Worm (Caenorhabditis elegans): ENCODE measurements around the gene srw-69.

Gene srw-69

DNA sequence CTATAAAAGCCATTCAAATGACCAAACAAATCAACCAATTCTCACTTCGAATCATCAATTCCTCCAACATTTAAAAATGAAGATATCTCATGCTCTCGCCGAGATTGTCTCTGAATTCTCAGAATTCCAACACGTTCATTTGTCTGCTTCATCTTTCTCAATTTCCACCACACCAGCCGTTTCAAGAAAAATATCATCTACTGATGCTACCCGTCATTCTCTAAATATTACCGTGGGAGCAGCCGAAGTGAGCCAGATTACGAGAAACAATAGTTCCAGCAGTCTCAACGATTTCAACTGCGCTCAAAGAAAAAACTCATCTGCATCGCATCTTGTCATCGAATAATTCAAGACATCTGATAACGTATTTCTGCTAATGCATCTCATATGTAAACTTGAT is 13.9 kb downstream of the srw-69 start, which contains the start of gene F18E3.12:
Gene F18E3.12, plus strand, starts transcription at position 77 of the 400 bp plus-strand sequence.
- TF ChIP-seq cog-1 (tag; optimal IDR thresholded peaks at IDR 0.05) (no peak), tab-1 (GFP tag; IDR thresholded peaks at IDR 0.05) (no peak), flt-1 (GFP tag; IDR thresholded peaks at IDR 0.05) (no peak), T22C8.4 (GFP tag; IDR thresholded peaks at IDR 0.05) (no peak), med-1 (GFP tag; optimal IDR thresholded peaks at IDR 0.05; ENCODE audit: insufficient read depth) (no peak), klf-2 (GFP tag; conservative IDR thresholded peaks at IDR 0.05) (no peak), ztf-29 (GFP tag; IDR thresholded peaks at IDR 0.05) (no peak), ref-1 (GFP tag; conservative IDR thresholded peaks at IDR 0.05) (no peak), ztf-23 (GFP tag; IDR thresholded peaks at IDR 0.05) (no peak)

DNA sequence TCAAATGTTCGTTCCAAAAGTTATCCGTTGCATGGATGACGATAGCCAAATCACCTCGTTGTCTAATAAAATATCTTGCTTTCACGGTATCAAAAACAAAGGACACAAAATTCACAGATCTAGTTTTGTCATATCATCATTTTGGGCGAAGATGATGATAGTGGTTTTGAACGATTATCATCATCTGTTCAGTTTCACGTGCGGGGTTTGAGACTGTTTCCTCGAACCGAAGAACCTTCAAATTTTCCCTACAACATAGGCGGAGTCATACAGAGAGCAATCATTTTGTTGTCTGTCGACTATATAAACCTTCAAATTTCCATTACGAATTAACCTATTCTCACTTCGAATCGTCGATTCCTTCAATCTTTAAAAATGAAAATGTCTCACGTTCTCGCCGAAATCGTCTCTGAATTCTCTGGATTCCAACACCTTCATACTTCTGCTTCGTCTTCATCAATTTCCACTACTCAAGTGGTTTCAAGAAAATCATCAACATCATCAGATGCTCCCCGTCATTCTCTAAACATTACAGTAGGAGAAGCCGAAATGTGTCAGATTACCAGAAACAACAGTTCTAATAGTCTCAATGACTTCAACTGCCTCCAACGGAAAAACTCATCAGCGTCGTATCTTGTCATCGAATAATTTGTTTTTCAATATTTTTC is 15.5 kb downstream of the srw-69 start, which contains the start of gene F18E3.11:
Gene F18E3.11, plus strand, starts transcription at position 376 of the 668 bp plus-strand sequence.
- no peak for TF ChIP-seq ref-1 (GFP tag; conservative IDR thresholded peaks at IDR 0.05)
- TF ChIP-seq ztf-23 (GFP tag; IDR thresholded peaks at IDR 0.05): no peak
- no peak for TF ChIP-seq med-1 (GFP tag; optimal IDR thresholded peaks at IDR 0.05; ENCODE audit: insufficient read depth)
- TF ChIP-seq tab-1 (GFP tag; IDR thresholded peaks at IDR 0.05): no peak
- no peak for TF ChIP-seq ztf-29 (GFP tag; IDR thresholded peaks at IDR 0.05)
- TF ChIP-seq T22C8.4 (GFP tag; IDR thresholded peaks at IDR 0.05): no peak
- TF ChIP-seq flt-1 (GFP tag; IDR thresholded peaks at IDR 0.05): no peak
- no peak for TF ChIP-seq klf-2 (GFP tag; conservative IDR thresholded peaks at IDR 0.05)
- no peak for TF ChIP-seq cog-1 (tag; optimal IDR thresholded peaks at IDR 0.05)

DNA sequence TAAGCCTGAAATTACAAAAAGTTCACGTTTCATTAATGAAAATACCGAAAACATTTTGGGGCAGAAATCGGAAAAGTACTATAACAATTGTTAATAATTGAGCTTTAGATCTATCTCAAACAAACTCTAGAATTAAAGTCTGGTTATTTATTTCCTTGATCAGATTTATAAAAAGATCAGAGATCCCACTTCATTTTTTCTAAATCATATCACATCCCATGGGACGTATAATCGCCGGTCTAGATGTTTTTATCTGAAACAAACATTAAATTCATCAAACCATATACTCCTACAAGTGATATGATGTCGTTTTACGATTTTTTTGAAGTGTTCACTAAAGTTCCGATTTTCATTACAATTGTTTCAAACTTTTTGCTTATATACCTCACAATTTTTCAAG is 17.1 kb downstream of the srw-69 start, which contains the start of gene str-41:
Gene str-41, plus strand, starts transcription at position 301 of the 400 bp plus-strand sequence.
- no peak for TF ChIP-seq ztf-29 (GFP tag; IDR thresholded peaks at IDR 0.05)
- no peak for TF ChIP-seq ref-1 (GFP tag; conservative IDR thresholded peaks at IDR 0.05)
- no peak for TF ChIP-seq klf-2 (GFP tag; conservative IDR thresholded peaks at IDR 0.05)
- TF ChIP-seq T22C8.4 (GFP tag; IDR thresholded peaks at IDR 0.05): no peak
- no peak for TF ChIP-seq ztf-23 (GFP tag; IDR thresholded peaks at IDR 0.05)
- no peak for TF ChIP-seq med-1 (GFP tag; optimal IDR thresholded peaks at IDR 0.05; ENCODE audit: insufficient read depth)
- TF ChIP-seq cog-1 (tag; optimal IDR thresholded peaks at IDR 0.05): no peak
- no peak for TF ChIP-seq tab-1 (GFP tag; IDR thresholded peaks at IDR 0.05)
- TF ChIP-seq flt-1 (GFP tag; IDR thresholded peaks at IDR 0.05): no peak

DNA sequence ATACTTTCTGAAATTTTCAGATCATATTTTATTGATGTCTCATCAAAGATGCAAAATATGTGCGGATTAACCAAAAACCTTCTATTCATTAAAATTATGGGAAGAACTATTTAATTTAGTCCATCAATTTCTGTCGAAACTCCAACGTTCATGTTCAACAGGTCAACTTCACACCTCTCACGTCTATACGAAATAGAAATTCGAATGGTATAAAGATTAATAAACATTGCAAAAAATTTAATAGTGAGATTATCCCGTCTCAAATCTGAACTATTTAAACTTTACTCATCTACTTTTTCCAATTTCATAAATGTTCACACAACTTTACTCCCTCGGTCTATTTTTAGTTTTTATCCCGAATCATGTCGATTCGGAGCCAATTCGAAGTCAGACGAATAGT is 19.2 kb downstream of the srw-69 start, which contains the start of gene R13D7.2:
Gene R13D7.2, plus strand, starts transcription at position 301 of the 400 bp plus-strand sequence.
- TF ChIP-seq ref-1 (GFP tag; conservative IDR thresholded peaks at IDR 0.05) (no peak), med-1 (GFP tag; optimal IDR thresholded peaks at IDR 0.05; ENCODE audit: insufficient read depth) (no peak), cog-1 (tag; optimal IDR thresholded peaks at IDR 0.05) (no peak), tab-1 (GFP tag; IDR thresholded peaks at IDR 0.05) (no peak), klf-2 (GFP tag; conservative IDR thresholded peaks at IDR 0.05) (no peak), ztf-29 (GFP tag; IDR thresholded peaks at IDR 0.05) (no peak), ztf-23 (GFP tag; IDR thresholded peaks at IDR 0.05) (no peak), flt-1 (GFP tag; IDR thresholded peaks at IDR 0.05) (no peak), T22C8.4 (GFP tag; IDR thresholded peaks at IDR 0.05) (no peak)

DNA sequence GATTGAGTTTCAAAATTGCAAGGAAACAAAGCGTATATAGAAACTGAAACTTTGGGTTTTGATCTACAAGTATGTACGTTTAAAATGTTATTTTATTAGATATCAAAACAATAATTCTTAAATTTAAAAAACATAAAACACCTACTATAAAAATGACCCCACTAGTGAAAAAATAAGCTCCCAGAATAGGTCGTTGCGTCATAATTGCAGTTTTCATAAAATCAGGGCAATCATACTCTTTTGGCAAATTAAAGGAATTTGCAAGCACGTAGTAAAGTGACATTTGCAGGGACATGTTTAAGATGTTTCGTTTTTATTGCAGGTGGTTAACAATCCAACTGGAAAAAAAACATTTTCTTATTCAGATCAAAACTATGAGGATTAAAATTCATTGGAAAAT is 20.3 kb downstream of the srw-69 start, which contains the start of gene srt-6:
Gene srt-6, minus strand, starts transcription at position 295 of the 400 bp plus-strand sequence.
- TF ChIP-seq klf-2 (GFP tag; conservative IDR thresholded peaks at IDR 0.05): no peak

DNA sequence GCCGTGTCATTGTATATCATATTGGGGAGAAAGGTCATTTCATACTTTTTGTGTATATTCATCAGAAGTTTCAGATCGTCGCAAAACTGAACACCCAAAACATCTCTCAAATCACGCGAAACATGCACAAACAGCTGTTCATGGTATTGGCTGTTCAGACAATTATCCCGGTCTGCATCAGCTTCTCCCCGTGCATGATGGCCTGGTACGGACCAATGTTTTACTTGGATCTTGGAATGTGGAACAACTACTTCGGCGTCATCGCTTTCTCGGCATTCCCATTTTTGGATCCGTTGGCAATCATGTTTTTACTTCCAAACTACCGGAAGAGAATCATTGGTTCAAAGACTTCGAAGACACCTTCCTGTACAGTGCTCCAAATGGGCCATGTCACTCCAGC is 25.3 kb downstream of the srw-69 start:
- TF ChIP-seq tab-1 (GFP tag; IDR thresholded peaks at IDR 0.05) (no peak), ztf-23 (GFP tag; IDR thresholded peaks at IDR 0.05) (no peak), ref-1 (GFP tag; conservative IDR thresholded peaks at IDR 0.05) (no peak), cog-1 (tag; optimal IDR thresholded peaks at IDR 0.05) (no peak), med-1 (GFP tag; optimal IDR thresholded peaks at IDR 0.05; ENCODE audit: insufficient read depth) (no peak), flt-1 (GFP tag; IDR thresholded peaks at IDR 0.05) (no peak), klf-2 (GFP tag; conservative IDR thresholded peaks at IDR 0.05) (no peak), ztf-29 (GFP tag; IDR thresholded peaks at IDR 0.05) (no peak), T22C8.4 (GFP tag; IDR thresholded peaks at IDR 0.05) (no peak)

DNA sequence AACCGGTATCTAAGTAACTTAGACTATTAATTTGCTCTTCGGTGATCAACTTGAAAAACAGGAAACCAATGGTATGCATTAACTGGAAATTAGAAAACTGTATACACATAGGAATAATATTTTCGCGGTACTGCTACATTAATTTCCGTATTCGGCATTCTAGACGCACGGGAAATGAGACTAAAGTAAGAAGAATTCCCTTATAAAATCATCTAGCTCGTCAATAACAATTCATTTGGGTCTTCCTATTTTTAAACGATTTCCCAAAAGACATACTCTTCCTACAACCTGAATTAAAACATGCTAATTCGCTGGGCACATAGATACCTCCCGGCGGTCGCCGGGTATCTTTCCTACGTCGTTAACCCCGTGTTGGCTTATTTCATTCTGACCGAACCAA is 26.4 kb downstream of the srw-69 start, which contains the start of gene srj-13:
Gene srj-13, plus strand, starts transcription at position 301 of the 400 bp plus-strand sequence.
- TF ChIP-seq ref-1 (GFP tag; conservative IDR thresholded peaks at IDR 0.05) (no peak), cog-1 (tag; optimal IDR thresholded peaks at IDR 0.05) (no peak), tab-1 (GFP tag; IDR thresholded peaks at IDR 0.05) (no peak), ztf-23 (GFP tag; IDR thresholded peaks at IDR 0.05) (no peak)

DNA sequence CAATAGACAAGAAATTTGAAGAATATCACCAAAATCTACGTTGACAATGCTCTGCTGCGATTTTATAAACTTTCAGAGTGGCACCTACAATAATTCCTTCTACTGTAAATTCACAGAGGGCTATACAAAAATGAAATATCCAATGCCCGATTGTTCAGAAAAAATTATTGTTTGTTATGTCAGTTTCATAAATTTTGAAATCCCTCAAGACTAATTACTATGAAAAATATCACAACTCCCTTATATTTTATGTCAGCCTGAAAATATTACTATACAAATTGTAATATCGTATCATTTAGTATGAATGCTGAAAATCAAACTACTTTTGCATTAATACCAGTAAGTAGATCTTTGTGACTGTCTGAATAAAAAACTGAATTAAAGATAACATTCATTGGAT is 28.2 kb downstream of the srw-69 start, which contains the start of gene srx-60:
Gene srx-60, plus strand, starts transcription at position 301 of the 400 bp plus-strand sequence.
- TF ChIP-seq T22C8.4 (GFP tag; IDR thresholded peaks at IDR 0.05) (no peak), klf-2 (GFP tag; conservative IDR thresholded peaks at IDR 0.05) (no peak), ref-1 (GFP tag; conservative IDR thresholded peaks at IDR 0.05) (no peak), ztf-29 (GFP tag; IDR thresholded peaks at IDR 0.05) (no peak), flt-1 (GFP tag; IDR thresholded peaks at IDR 0.05) (no peak), ztf-23 (GFP tag; IDR thresholded peaks at IDR 0.05) (no peak), cog-1 (tag; optimal IDR thresholded peaks at IDR 0.05) (no peak), med-1 (GFP tag; optimal IDR thresholded peaks at IDR 0.05; ENCODE audit: insufficient read depth) (no peak), tab-1 (GFP tag; IDR thresholded peaks at IDR 0.05) (no peak)

DNA sequence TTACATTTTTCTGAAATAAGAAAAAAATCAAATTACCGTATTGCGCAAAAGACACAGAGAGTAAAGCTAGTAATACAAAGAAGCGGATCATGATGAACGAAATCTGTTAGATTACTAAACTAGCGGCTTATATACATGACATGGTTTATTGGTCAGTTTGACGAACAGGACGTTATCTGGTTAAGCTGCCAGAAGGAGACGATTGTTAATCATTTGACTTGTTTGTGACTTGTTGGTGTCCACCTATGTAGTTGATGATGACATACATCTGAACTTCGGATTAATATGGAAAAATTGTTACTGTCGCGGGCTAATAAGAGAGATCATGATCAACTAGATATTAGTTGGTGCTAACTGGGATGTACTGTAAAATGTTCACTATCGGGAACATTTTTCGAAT is 28.7 kb downstream of the srw-69 start, which contains the start of gene cnc-9:
Gene cnc-9, minus strand, starts transcription at position 101 of the 400 bp plus-strand sequence.
- TF ChIP-seq ref-1 (GFP tag; conservative IDR thresholded peaks at IDR 0.05): no peak
- TF ChIP-seq cog-1 (tag; optimal IDR thresholded peaks at IDR 0.05): no peak
- TF ChIP-seq ztf-23 (GFP tag; IDR thresholded peaks at IDR 0.05): no peak
- no peak for TF ChIP-seq med-1 (GFP tag; optimal IDR thresholded peaks at IDR 0.05; ENCODE audit: insufficient read depth)
- TF ChIP-seq ztf-29 (GFP tag; IDR thresholded peaks at IDR 0.05): no peak
- no peak for TF ChIP-seq flt-1 (GFP tag; IDR thresholded peaks at IDR 0.05)
- no peak for TF ChIP-seq klf-2 (GFP tag; conservative IDR thresholded peaks at IDR 0.05)
- TF ChIP-seq T22C8.4 (GFP tag; IDR thresholded peaks at IDR 0.05): no peak
- TF ChIP-seq tab-1 (GFP tag; IDR thresholded peaks at IDR 0.05): no peak
